Worm (Caenorhabditis elegans) whole organism, L4 larva: Measurements from ENCODE around the gene hat-1.

Source experiments
- F44E2.7 ChIP-seq: fragments of 200-800 bp; sonication (Bioruptor generic); IDR thresholded peaks from 2 replicates; pipeline ENCODE4 v2.1.2; 2022; ENCODE audit warnings: missing genetic modification characterization, missing compliant biosample characterization
- ZK546.5 ChIP-seq, 2 experiments: sonication (generic microtip); optimal IDR thresholded peaks; 2 replicates each; lab custom pipeline; 2017; ENCODE audit warnings: missing biosample characterization in 2 of 2, missing genetic modification characterization in 2 of 2
- aha-1 ChIP-seq: fragments of 150-350 bp; peaks from one replicate; lab custom pipeline; 2014; ENCODE audit warnings: missing biosample characterization, missing genetic modification characterization
- aly-2 ChIP-seq: sonication (generic microtip); optimal IDR thresholded peaks from 2 replicates; lab custom pipeline; 2018; ENCODE audit warnings: missing biosample characterization, missing genetic modification characterization
- daf-12 ChIP-seq: fragments of 150-350 bp; optimal IDR thresholded peaks from 2 replicates; lab custom pipeline; 2014; ENCODE audit warnings: missing biosample characterization, missing genetic modification reagents, missing genetic modification characterization
- daf-16 ChIP-seq, 3 experiments: sonication (generic microtip); optimal IDR thresholded peaks; 2 replicates each; lab custom pipeline; 2016 to 2017; ENCODE audit warnings: missing genetic modification characterization in 3 of 3, missing genetic modification reagents in 3 of 3, mild to moderate bottlenecking in 2 of 3, missing compliant biosample characterization in 2 of 3, missing biosample characterization in 1 of 3, moderate library complexity in 1 of 3
- dve-1 ChIP-seq: sonication (generic microtip); optimal IDR thresholded peaks from 2 replicates; lab custom pipeline; 2017; ENCODE audit warnings: antibody characterized with exemption, mild to moderate bottlenecking, missing genetic modification characterization, missing compliant biosample characterization; ENCODE audit not compliant: insufficient read depth
- hif-1 ChIP-seq, 2 experiments: sonication (generic microtip); optimal IDR thresholded peaks; 2 replicates each; lab custom pipeline; 2016 to 2017; ENCODE audit warnings: missing compliant biosample characterization in 2 of 2, missing genetic modification characterization in 2 of 2, missing genetic modification reagents in 2 of 2, missing genotype in 2 of 2, mild to moderate bottlenecking in 1 of 2
- hlh-30 ChIP-seq: sonication (generic microtip); optimal IDR thresholded peaks from 2 replicates; lab custom pipeline; 2017; ENCODE audit warnings: antibody characterized with exemption, mild to moderate bottlenecking, missing genetic modification characterization, missing compliant biosample characterization; ENCODE audit not compliant: insufficient read depth
- hmg-1.1 ChIP-seq: fragments of 200-800 bp; sonication (Bioruptor generic); IDR thresholded peaks from 2 replicates; pipeline ENCODE4 v1.3.6; 2022; ENCODE audit warnings: missing genetic modification reagents, missing genetic modification characterization, missing compliant biosample characterization
- lsy-2 ChIP-seq, 2 experiments: fragments of 150-350 bp in 1 of 2; sonication (generic microtip) in 1 of 2; optimal IDR thresholded peaks; 2 replicates each; lab custom pipeline; 2014 to 2017; ENCODE audit warnings: missing biosample characterization in 2 of 2, missing genetic modification characterization in 2 of 2
- mep-1 ChIP-seq: fragments of 150-350 bp; sonication (generic microtip); optimal IDR thresholded peaks from 3 replicates; lab custom pipeline; 2014; ENCODE audit warnings: missing biosample characterization, missing genetic modification characterization
- mes-2 ChIP-seq: sonication (generic microtip); optimal IDR thresholded peaks from 2 replicates; lab custom pipeline; 2016; ENCODE audit warnings: missing genotype, mild to moderate bottlenecking, missing genetic modification characterization, missing compliant biosample characterization; ENCODE audit not compliant: poor library complexity, severe bottlenecking
- nhr-10 ChIP-seq: fragments of 150-350 bp; optimal IDR thresholded peaks from 2 replicates; lab custom pipeline; 2014; ENCODE audit warnings: missing biosample characterization, missing genetic modification characterization
- nhr-102 ChIP-seq: sonication (generic microtip); optimal IDR thresholded peaks from 2 replicates; lab custom pipeline; 2016; ENCODE audit warnings: mild to moderate bottlenecking, missing genetic modification characterization, moderate library complexity, missing compliant biosample characterization
- nhr-25 ChIP-seq: sonication (generic microtip); optimal IDR thresholded peaks from 2 replicates; lab custom pipeline; 2017; ENCODE audit warnings: missing genetic modification characterization, mild to moderate bottlenecking, missing compliant biosample characterization, antibody characterized with exemption, moderate library complexity, borderline replicate concordance; ENCODE audit not compliant: insufficient read depth
- nhr-28 ChIP-seq: fragments of 150-350 bp; optimal IDR thresholded peaks from 2 replicates; lab custom pipeline; 2014; ENCODE audit warnings: missing biosample characterization, missing genetic modification characterization
- nhr-41 ChIP-seq: fragments of 200-800 bp; sonication (Bioruptor generic); IDR thresholded peaks from 2 replicates; pipeline ENCODE4 v1.3.6; 2022; ENCODE audit warnings: missing genetic modification reagents, missing genetic modification characterization, missing compliant biosample characterization
- nhr-6 ChIP-seq: fragments of 150-350 bp; optimal IDR thresholded peaks from 2 replicates; lab custom pipeline; 2014; ENCODE audit warnings: missing biosample characterization, missing genetic modification characterization
- pha-4 ChIP-seq, 2 experiments: fragments of 150-350 bp in 1 of 2; fragments of 200-800 bp in 1 of 2; sonication (Bioruptor generic) in 1 of 2; IDR thresholded peaks in 1 of 2; optimal IDR thresholded peaks in 1 of 2; 2 replicates each; pipeline versions ENCODE4 v1.3.6 to Lab custom; 2014 to 2022; ENCODE audit warnings: missing genetic modification characterization in 2 of 2, missing genetic modification reagents in 2 of 2, missing biosample characterization in 1 of 2, missing compliant biosample characterization in 1 of 2
- php-3 ChIP-seq: fragments of 200-800 bp; sonication (Bioruptor generic); IDR thresholded peaks from 2 replicates; pipeline ENCODE4 v1.3.6; 2022; ENCODE audit warnings: missing genetic modification reagents, missing genetic modification characterization, missing compliant biosample characterization
- saeg-2 ChIP-seq: fragments of 200-800 bp; sonication (Bioruptor generic); IDR thresholded peaks from 2 replicates; pipeline ENCODE4 v1.3.6; 2022; ENCODE audit warnings: missing genetic modification reagents, missing genetic modification characterization, missing compliant biosample characterization
- sdz-12 ChIP-seq: fragments of 200-800 bp; sonication (Bioruptor generic); optimal IDR thresholded peaks from 2 replicates; lab custom pipeline; 2018; ENCODE audit warnings: mild to moderate bottlenecking, missing genetic modification characterization, missing compliant biosample characterization
- unc-130 ChIP-seq: sonication (generic microtip); optimal IDR thresholded peaks from 2 replicates; lab custom pipeline; 2016; ENCODE audit warnings: missing genetic modification reagents, missing genetic modification characterization, missing compliant biosample characterization
- unc-39 ChIP-seq: sonication (generic microtip); optimal IDR thresholded peaks from 2 replicates; lab custom pipeline; 2017; ENCODE audit warnings: missing biosample characterization, missing genetic modification characterization
- unc-62 ChIP-seq, 3 experiments: fragments of 150-350 bp in 1 of 3; sonication (generic microtip); optimal IDR thresholded peaks in 2 of 3; peaks in 1 of 3; 1 replicate in 1 of 3; 2 replicates in 2 of 3; lab custom pipeline; 2014 to 2017; ENCODE audit warnings: missing biosample characterization in 3 of 3, missing genetic modification characterization in 3 of 3, missing genetic modification reagents in 3 of 3, missing genotype in 1 of 3
- zag-1 ChIP-seq: fragments of 150-350 bp; optimal IDR thresholded peaks from 2 replicates; lab custom pipeline; 2014; ENCODE audit warnings: missing biosample characterization, missing genetic modification characterization
- ztf-11 ChIP-seq: fragments of 150-350 bp; optimal IDR thresholded peaks from 2 replicates; lab custom pipeline; 2014; ENCODE audit warnings: missing biosample characterization, missing genetic modification characterization

hat-1 gene

ce11 chrIII:10391628-10392027 lies 15.4 kb downstream of the hat-1 start, which contains the start of gene M03C11.9:
M03C11.9 (minus strand) TSS chrIII:10391728.
- no peak for TF ChIP-seq pha-4 (GFP tag; IDR thresholded peaks at IDR 0.05; lab: Robert Waterston, UW)
- no peak for TF ChIP-seq pha-4 (tag; optimal IDR thresholded peaks at IDR 0.05; lab: Kevin White, UChicago)
- no peak for TF ChIP-seq nhr-41 (GFP tag; lab: Robert Waterston, UW)
- TF ChIP-seq unc-39 = no peak
- TF ChIP-seq unc-62 (GFP tag; optimal IDR thresholded peaks at IDR 0.05 in 1 of 2; lab: Kevin White, UChicago) = peak in 1 of 2 experiments; percentile 52
- no peak for TF ChIP-seq unc-62 (tag; optimal IDR thresholded peaks at IDR 0.05; lab: Kevin White, UChicago)

DNA sequence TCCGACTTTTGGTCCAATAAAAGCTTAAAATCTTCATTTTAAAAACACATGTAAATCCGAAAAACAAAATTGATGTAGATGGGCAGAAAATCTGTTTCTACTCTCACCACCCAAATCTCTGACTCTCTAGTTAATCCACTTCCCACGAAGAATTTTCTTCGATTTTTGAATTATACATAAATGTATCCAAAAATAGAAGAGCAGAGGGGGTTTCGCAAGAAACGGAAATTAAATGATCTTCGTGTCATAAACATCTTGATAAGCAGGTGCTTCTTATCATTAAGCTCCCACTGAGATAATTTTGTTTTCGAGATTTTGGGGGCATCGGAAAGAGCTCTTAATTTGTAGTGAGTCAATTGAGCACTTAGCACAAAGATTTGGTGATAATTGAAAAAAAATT lies 17.4 kb downstream of the hat-1 start:
- TF ChIP-seq unc-130 (GFP tag; lab: Kevin White, UChicago) (no peak), php-3 (GFP tag; lab: Robert Waterston, UW) (no peak), unc-39 (no peak)
- TF ChIP-seq, all 104 proteins: peak for 0

ce11 chrIII:10386476-10386875 lies 20.6 kb downstream of the hat-1 start, which contains the start of gene C38H2.3:
C38H2.3 (minus strand) TSS chrIII:10386576.
- TF ChIP-seq F44E2.7 (GFP tag; lab: Robert Waterston, UW) (no peak), ZK546.5 (tag; optimal IDR thresholded peaks at IDR 0.05; lab: Kevin White, UChicago) (no peak), nhr-10 (tag; lab: Kevin White, UChicago) (no peak), nhr-102 (tag; lab: Kevin White, UChicago) (no peak)

- TF ChIP-seq aha-1 (tag; lab: Kevin White, UChicago) (peak; percentile 91), hif-1 (tag; optimal IDR thresholded peaks at IDR 0.05; lab: Kevin White, UChicago) (no peak)
Observed at ce11 chrIII:10383804-10384203, 23.2 kb downstream of the hat-1 start.

DNA sequence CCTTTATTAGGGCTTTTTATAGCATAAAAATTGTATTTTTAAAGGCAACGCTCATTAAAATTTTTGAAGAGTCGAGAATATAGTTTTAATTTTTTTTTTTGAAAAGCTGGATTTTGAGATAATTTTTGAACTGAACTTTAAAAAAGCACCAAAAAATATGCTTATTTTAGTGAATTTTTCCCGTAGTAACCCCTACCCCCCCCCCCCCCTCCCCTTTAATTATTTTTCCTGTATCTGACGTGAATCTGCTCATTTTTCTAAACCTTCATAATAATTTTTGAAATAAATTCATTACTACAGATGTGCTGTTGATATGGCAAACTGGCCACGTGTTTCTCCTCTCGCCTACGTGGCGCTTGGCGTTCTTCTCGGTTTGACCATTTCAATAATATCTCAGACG lies 25.6 kb downstream of the hat-1 start, which contains the start of gene C38H2.2:
C38H2.2 (plus strand) TSS at position 301 of the 400 bp plus-strand sequence.
- TF ChIP-seq aha-1 (tag; lab: Kevin White, UChicago) = peak; percentile 38
- TF ChIP-seq nhr-25 (tag; lab: Kevin White, UChicago) = no peak
- TF ChIP-seq, all 104 proteins: peak for 1

- TF ChIP-seq mes-2 (tag; lab: Kevin White, UChicago) = peak; percentile 17
- peak; percentile 8 for TF ChIP-seq hlh-30 (tag; lab: Kevin White, UChicago)
- peak in 1 of 2 experiments; percentile 53 for TF ChIP-seq lsy-2 (tag; optimal IDR thresholded peaks at IDR 0.05; lab: Kevin White, UChicago)
- peak; percentile 30 for TF ChIP-seq mep-1 (tag; lab: Kevin White, UChicago)
- TF ChIP-seq nhr-6 = peak; percentile 17
- no peak for TF ChIP-seq saeg-2
- peak; percentile 14 for TF ChIP-seq dve-1 (tag; lab: Kevin White, UChicago)
- TF ChIP-seq hmg-1.1 (GFP tag; lab: Robert Waterston, UW) = peak; percentile 37; the same call in 1 of the 2 replicates
- peak in 1 of 2 experiments; percentile 66 for TF ChIP-seq hif-1 (tag; optimal IDR thresholded peaks at IDR 0.05; lab: Kevin White, UChicago)
- peak; percentile 69 for TF ChIP-seq nhr-28
- no peak for TF ChIP-seq daf-12 (tag; lab: Kevin White, UChicago)
- no peak for TF ChIP-seq sdz-12 (GFP tag; lab: Kevin White, UChicago)
Observed at ce11 chrIII:10380640-10381039, 26.4 kb downstream of the hat-1 start.

ce11 chrIII:10379632-10380031 lies 27.4 kb downstream of the hat-1 start:
- TF ChIP-seq ztf-11 (tag; lab: Kevin White, UChicago) (no peak), daf-16 (GFP tag; optimal IDR thresholded peaks at IDR 0.05; lab: Kevin White, UChicago) (no peak), daf-16 (tag; optimal IDR thresholded peaks at IDR 0.05; lab: Kevin White, UChicago) (peak; percentile 12), aha-1 (tag; lab: Kevin White, UChicago) (peak; percentile 44), zag-1 (tag; lab: Kevin White, UChicago) (no peak), unc-62 (GFP tag; optimal IDR thresholded peaks at IDR 0.05 in 1 of 2; lab: Kevin White, UChicago) (peak in 1 of 2 experiments; percentile 15), unc-62 (tag; optimal IDR thresholded peaks at IDR 0.05; lab: Kevin White, UChicago) (no peak), aly-2 (tag; lab: Kevin White, UChicago) (no peak)
